Worm (Caenorhabditis elegans): ENCODE measurements around the gene Y55F3AM.21.

Y55F3AM.21 gene

DNA sequence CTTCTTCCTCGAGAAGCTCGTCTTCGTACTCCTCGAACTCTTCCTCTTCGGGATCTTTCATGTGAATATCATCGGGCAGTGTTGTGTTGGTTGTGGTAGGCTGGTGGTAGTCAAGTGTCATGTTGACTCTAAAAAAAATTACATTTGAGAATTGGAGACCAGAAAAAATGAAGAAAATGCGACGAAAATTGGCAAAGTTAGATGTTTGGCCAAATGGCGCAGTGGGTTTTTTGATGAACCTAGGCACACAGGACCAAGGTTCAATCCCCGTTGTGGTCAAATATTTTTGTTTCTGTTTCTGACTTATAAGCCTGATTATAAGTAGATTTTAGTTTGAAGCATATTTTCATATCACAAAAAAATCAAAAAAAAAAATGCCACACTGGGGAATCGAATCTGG is 11.6 kb upstream of the Y55F3AM.21 start:
- no peak for TF ChIP-seq ama-1 (optimal IDR thresholded peaks at IDR 0.05)
- TF ChIP-seq R02D3.7 (tag; optimal IDR thresholded peaks at IDR 0.05): no peak
- TF ChIP-seq ztf-4 (tag; optimal IDR thresholded peaks at IDR 0.05): no peak
- no peak for TF ChIP-seq nhr-76 (tag; optimal IDR thresholded peaks at IDR 0.05)
- no peak for TF ChIP-seq daf-12 (tag; optimal IDR thresholded peaks at IDR 0.05)
- TF ChIP-seq nhr-28 (tag; optimal IDR thresholded peaks at IDR 0.05): no peak
- no peak for TF ChIP-seq nhr-67 (tag; optimal IDR thresholded peaks at IDR 0.05)
- no peak for TF ChIP-seq hmg-11 (tag; optimal IDR thresholded peaks at IDR 0.05)
- TF ChIP-seq ZK546.5 (tag; optimal IDR thresholded peaks at IDR 0.05): no peak
- no peak for TF ChIP-seq unc-62 (GFP tag; optimal IDR thresholded peaks at IDR 0.05)
- TF ChIP-seq lsy-12 (tag; optimal IDR thresholded peaks at IDR 0.05): no peak
- no peak for TF ChIP-seq elt-1 (tag; optimal IDR thresholded peaks at IDR 0.05)
- no peak for TF ChIP-seq nhr-11 (tag; optimal IDR thresholded peaks at IDR 0.05)

DNA sequence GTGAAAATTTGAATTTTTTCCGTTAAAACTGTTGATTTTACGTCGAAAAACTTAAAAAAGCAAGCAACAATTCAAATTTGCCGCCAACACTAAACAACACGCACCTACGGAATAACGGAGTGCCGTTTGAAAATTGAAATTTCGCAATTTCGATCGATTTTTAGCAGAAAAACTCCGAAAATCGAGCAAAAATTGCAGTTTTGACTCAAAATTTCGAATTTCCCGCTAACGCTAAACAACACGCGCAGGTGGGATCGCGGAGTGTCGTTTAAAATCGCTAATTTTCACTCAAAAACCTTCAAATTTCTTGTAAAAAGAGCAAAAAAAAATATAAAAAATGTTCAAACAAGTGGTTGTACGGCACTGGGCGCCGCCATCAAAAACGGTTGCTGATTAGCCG is 7.0 kb upstream of the Y55F3AM.21 start:
- TF ChIP-seq eor-1 (tag; optimal IDR thresholded peaks at IDR 0.05) (no peak), ceh-16 (tag; optimal IDR thresholded peaks at IDR 0.05) (no peak), nhr-77 (tag; optimal IDR thresholded peaks at IDR 0.05) (no peak), skn-1 (tag; optimal IDR thresholded peaks at IDR 0.05) (no peak)

DNA sequence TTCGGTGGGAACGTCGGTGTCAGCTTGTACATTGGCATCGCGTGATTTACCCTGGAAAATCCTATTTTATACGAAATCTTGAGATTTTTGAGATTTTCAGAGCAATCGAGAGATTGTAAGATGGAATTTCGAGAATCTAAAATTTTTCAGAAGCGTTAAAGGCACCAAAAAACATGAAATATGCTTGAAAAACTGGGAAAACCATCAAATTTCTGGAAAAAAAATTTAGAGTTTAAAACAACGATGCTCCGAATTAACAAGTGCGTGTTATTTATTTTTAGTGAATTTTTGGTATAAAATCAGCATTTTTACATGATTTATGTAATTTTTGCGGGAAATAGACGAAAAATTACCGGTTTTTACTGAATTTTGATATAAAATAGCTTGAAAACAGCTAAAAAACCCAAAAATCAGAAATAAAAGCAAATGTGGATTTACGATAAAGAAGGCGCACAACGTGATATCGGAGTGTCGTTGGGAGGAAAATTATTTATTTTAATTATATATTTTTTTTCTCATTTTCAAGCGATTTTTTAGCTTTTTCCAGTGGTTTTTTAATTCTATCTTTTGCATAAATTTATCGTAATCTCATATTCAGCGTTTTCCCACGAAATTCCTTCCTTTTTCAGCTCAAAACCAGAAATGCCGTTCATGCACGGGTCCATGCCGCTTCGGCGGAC is 4.9 kb upstream of the Y55F3AM.21 start, which contains the start of the genes Y55F3AM.13 and mrps-25:
Gene Y55F3AM.13 (minus strand): TSS at position 51 of the 680 bp plus-strand sequence.
Gene mrps-25 (plus strand): TSS at position 630 of the 680 bp plus-strand sequence.
- TF ChIP-seq snpc-4 (tag; optimal IDR thresholded peaks at IDR 0.05): no peak
- TF ChIP-seq fkh-10 (GFP tag; optimal IDR thresholded peaks at IDR 0.05): no peak
- no peak for TF ChIP-seq pqm-1 (tag; optimal IDR thresholded peaks at IDR 0.05)
- TF ChIP-seq lin-15B (tag; optimal IDR thresholded peaks at IDR 0.05): peak; percentile 65
- peak; percentile 20 for TF ChIP-seq nfya-1 (tag; optimal IDR thresholded peaks at IDR 0.05; ENCODE audit: insufficient read depth)
- peak; percentile 90 for TF ChIP-seq R02D3.7 (tag; optimal IDR thresholded peaks at IDR 0.05)
- TF ChIP-seq pha-4 (tag; optimal IDR thresholded peaks at IDR 0.05): peak; percentile 59
- TF ChIP-seq nhr-67 (tag; optimal IDR thresholded peaks at IDR 0.05): no peak
- no peak for TF ChIP-seq tbx-2 (tag; optimal IDR thresholded peaks at IDR 0.05)
- peak; percentile 40 for TF ChIP-seq hmg-11 (tag; optimal IDR thresholded peaks at IDR 0.05)

DNA sequence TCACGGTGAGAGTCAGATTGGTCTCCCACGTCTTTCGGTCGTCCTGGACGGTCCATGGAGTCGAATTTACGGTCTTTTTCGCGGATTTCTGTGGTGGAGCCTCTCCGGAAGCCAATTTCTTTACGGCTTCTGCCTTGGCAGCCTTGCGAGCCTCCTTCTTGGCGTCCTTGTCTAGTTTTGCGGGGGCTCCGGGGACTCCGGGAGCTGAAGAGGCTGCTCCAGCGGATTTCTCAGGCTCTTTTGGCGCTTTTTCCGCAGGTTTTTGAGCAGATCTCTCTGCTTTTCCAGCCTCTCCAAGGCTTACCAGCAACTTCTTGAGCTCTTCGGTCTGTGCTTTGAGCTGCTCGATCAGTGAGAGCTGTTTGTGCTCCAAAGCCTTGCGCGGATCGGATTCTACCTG is 4.2 kb upstream of the Y55F3AM.21 start:
- TF ChIP-seq ZK546.5 (tag; optimal IDR thresholded peaks at IDR 0.05) (no peak), nhr-11 (tag; optimal IDR thresholded peaks at IDR 0.05) (no peak), ama-1 (optimal IDR thresholded peaks at IDR 0.05) (no peak), nhr-43 (tag; optimal IDR thresholded peaks at IDR 0.05; ENCODE audit: poor library complexity, severe bottlenecking) (no peak), ztf-11 (tag; optimal IDR thresholded peaks at IDR 0.05) (no peak), elt-1 (tag; optimal IDR thresholded peaks at IDR 0.05) (no peak), zag-1 (tag; optimal IDR thresholded peaks at IDR 0.05) (no peak), nhr-237 (tag; optimal IDR thresholded peaks at IDR 0.05) (no peak), nhr-28 (tag; optimal IDR thresholded peaks at IDR 0.05) (no peak), mml-1 (tag; optimal IDR thresholded peaks at IDR 0.05) (no peak), elt-3 (tag; optimal IDR thresholded peaks at IDR 0.05) (no peak), fos-1 (tag; optimal IDR thresholded peaks at IDR 0.05) (no peak), nhr-67 (tag; optimal IDR thresholded peaks at IDR 0.05) (no peak), unc-62 (GFP tag; optimal IDR thresholded peaks at IDR 0.05) (no peak), aly-2 (tag; optimal IDR thresholded peaks at IDR 0.05) (no peak), egl-5 (tag; optimal IDR thresholded peaks at IDR 0.05) (no peak), ceh-82 (tag; optimal IDR thresholded peaks at IDR 0.05) (no peak), egl-27 (tag; optimal IDR thresholded peaks at IDR 0.05) (no peak)

DNA sequence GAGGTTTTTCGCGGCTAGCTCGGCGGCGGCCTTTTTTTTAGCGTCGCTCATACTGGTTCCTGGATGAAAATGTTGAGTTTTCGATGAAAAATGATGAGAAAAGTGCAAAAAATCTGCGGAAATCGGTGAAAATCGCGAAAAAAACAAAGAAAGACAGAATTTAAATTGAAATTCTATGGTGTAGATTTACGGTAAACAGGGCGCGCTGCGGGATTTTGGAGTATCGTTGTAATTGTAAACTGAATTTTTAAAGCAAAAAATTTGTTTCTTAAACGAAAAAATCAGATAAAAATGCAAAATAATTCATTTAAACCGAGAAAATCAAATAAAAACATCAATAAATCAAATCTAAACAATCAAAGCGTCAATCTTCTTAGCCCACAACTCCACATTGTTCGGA is 3.2 kb upstream of the Y55F3AM.21 start, which contains the start of gene dcap-1:
Gene dcap-1 (minus strand): TSS at position 59 of the 400 bp plus-strand sequence.
- TF ChIP-seq daf-12 (tag; optimal IDR thresholded peaks at IDR 0.05): no peak
- TF ChIP-seq eor-1 (tag; optimal IDR thresholded peaks at IDR 0.05): no peak
- TF ChIP-seq ztf-11 (tag; optimal IDR thresholded peaks at IDR 0.05): no peak
- no peak for TF ChIP-seq mml-1 (tag; optimal IDR thresholded peaks at IDR 0.05)
- no peak for TF ChIP-seq elt-3 (tag; optimal IDR thresholded peaks at IDR 0.05)
- TF ChIP-seq elt-2 (tag; optimal IDR thresholded peaks at IDR 0.05): no peak
- TF ChIP-seq nhr-43 (tag; optimal IDR thresholded peaks at IDR 0.05; ENCODE audit: poor library complexity, severe bottlenecking): no peak
- no peak for TF ChIP-seq pqm-1 (tag; optimal IDR thresholded peaks at IDR 0.05)
- no peak for TF ChIP-seq ceh-9 (tag; optimal IDR thresholded peaks at IDR 0.05)
- TF ChIP-seq lin-15B (tag; optimal IDR thresholded peaks at IDR 0.05): peak; percentile 64
- TF ChIP-seq zag-1 (tag; optimal IDR thresholded peaks at IDR 0.05): no peak
- TF ChIP-seq egl-5 (tag; optimal IDR thresholded peaks at IDR 0.05): no peak
- TF ChIP-seq nhr-77 (tag; optimal IDR thresholded peaks at IDR 0.05): no peak
- no peak for TF ChIP-seq fkh-2 (tag; optimal IDR thresholded peaks at IDR 0.05)
- TF ChIP-seq nfya-1 (tag; optimal IDR thresholded peaks at IDR 0.05; ENCODE audit: insufficient read depth): peak; percentile 21
- no peak for TF ChIP-seq nhr-67 (tag; optimal IDR thresholded peaks at IDR 0.05)
- TF ChIP-seq unc-62 (GFP tag; optimal IDR thresholded peaks at IDR 0.05): no peak
- no peak for TF ChIP-seq ceh-82 (tag; optimal IDR thresholded peaks at IDR 0.05)
- no peak for TF ChIP-seq sea-2 (GFP tag; optimal IDR thresholded peaks at IDR 0.05)
- TF ChIP-seq nhr-76 (tag; optimal IDR thresholded peaks at IDR 0.05): no peak
- no peak for TF ChIP-seq ztf-4 (tag; optimal IDR thresholded peaks at IDR 0.05)
- TF ChIP-seq snpc-4 (tag; optimal IDR thresholded peaks at IDR 0.05): no peak
- no peak for TF ChIP-seq elt-1 (tag; optimal IDR thresholded peaks at IDR 0.05)
- no peak for TF ChIP-seq ceh-16 (tag; optimal IDR thresholded peaks at IDR 0.05)
- no peak for TF ChIP-seq nhr-11 (tag; optimal IDR thresholded peaks at IDR 0.05)
- TF ChIP-seq jun-1 (tag; optimal IDR thresholded peaks at IDR 0.05): no peak
- no peak for TF ChIP-seq ZK546.5 (tag; optimal IDR thresholded peaks at IDR 0.05)
- no peak for TF ChIP-seq tbx-2 (tag; optimal IDR thresholded peaks at IDR 0.05)
- peak; percentile 12 for TF ChIP-seq ama-1 (optimal IDR thresholded peaks at IDR 0.05)

Data from whole organism, L3 larva.